Worm (Caenorhabditis elegans): ENCODE results near the gene srw-91.

DNA sequence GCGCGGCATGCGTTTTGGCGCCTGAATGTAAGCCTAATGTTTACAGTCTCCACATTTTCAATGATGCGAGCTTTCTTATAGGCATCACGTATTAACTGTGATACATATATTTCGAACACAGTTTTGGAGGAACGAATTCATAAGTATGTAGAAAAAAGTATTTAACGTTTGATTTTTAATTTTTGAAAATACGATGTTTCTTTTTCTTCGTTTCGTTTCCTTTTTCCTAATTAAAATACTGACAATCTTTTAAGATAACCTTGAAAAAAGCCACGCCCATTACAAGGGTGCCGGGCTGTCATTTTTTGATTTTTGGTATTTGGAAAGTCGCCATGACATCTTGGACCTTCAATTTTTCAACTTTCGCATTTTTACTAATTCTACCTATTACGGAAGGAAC is 15.7 kb downstream of the srw-91 start, which contains the start of gene K04F1.9:
- TF ChIP-seq fkh-10 (GFP tag; optimal IDR thresholded peaks at IDR 0.05) (no peak), aly-2 (tag; optimal IDR thresholded peaks at IDR 0.05) (no peak), zag-1 (tag; optimal IDR thresholded peaks at IDR 0.05) (no peak), egl-27 (tag; optimal IDR thresholded peaks at IDR 0.05) (no peak), daf-12 (tag; optimal IDR thresholded peaks at IDR 0.05) (no peak), nhr-76 (tag; optimal IDR thresholded peaks at IDR 0.05) (no peak), nhr-28 (tag; optimal IDR thresholded peaks at IDR 0.05) (no peak), nhr-67 (tag; optimal IDR thresholded peaks at IDR 0.05) (no peak)

Measured in whole organism, L3 larva.